Fruit fly (Drosophila melanogaster) whole organism, embryonic: ENCODE measurements around the gene asl.
A peak's percentile ranks its signal among the peaks of the same experiment; 100 is the strongest.

Experiments
- ATbp ChIP-seq: fragments of 200-800 bp; sonication (Bioruptor generic); optimal IDR thresholded peaks from 2 replicates; lab custom pipeline; 2017; ENCODE audit warnings: missing biosample characterization, mild to moderate bottlenecking, missing genetic modification characterization, missing genetic modification reagents
- Aef1 ChIP-seq: fragments of 200-800 bp; sonication (Bioruptor generic); IDR thresholded peaks from 3 replicates; pipeline ENCODE4 v1.3.6; 2022; ENCODE audit warnings: missing biosample characterization, missing genetic modification characterization
- Atf-2 ChIP-seq: fragments of 200-800 bp; sonication (Bioruptor generic); optimal IDR thresholded peaks from 2 replicates; lab custom pipeline; 2016; ENCODE audit warnings: missing biosample characterization, missing genetic modification characterization
- C15 ChIP-seq: fragments of 200-800 bp; sonication (Bioruptor generic); IDR thresholded peaks from 3 replicates; pipeline ENCODE4 v1.3.6; 2022; ENCODE audit warnings: missing biosample characterization, missing genetic modification characterization
- CG10431 ChIP-seq: fragments of 200-800 bp; sonication (Bioruptor generic); optimal IDR thresholded peaks from 3 replicates; lab custom pipeline; 2018; ENCODE audit warnings: missing biosample characterization, mild to moderate bottlenecking, missing genetic modification characterization
- CG12155 ChIP-seq: fragments of 200-800 bp; sonication (Bioruptor generic); optimal IDR thresholded peaks from 3 replicates; lab custom pipeline; 2016; ENCODE audit warnings: missing biosample characterization, missing genetic modification characterization
- CG13624 ChIP-seq: fragments of 200-800 bp; sonication (Bioruptor generic); optimal IDR thresholded peaks from 2 replicates; lab custom pipeline; 2016; ENCODE audit warnings: missing biosample characterization, missing genetic modification characterization
- CG14050 ChIP-seq: fragments of 200-800 bp; sonication (Bioruptor generic); IDR thresholded peaks from 3 replicates; pipeline ENCODE4 v1.3.6; 2022; ENCODE audit warnings: missing biosample characterization, missing genetic modification characterization
- CG17612 ChIP-seq: fragments of 200-800 bp; sonication (Bioruptor generic); IDR thresholded peaks from 2 replicates; pipeline ENCODE4 v1.3.6; 2022; ENCODE audit warnings: missing biosample characterization, missing genetic modification characterization
- CG2120 ChIP-seq: fragments of 200-800 bp; sonication (Bioruptor generic); optimal IDR thresholded peaks from 3 replicates; lab custom pipeline; 2016; ENCODE audit warnings: missing biosample characterization, missing genetic modification characterization
- CG6765 ChIP-seq: fragments of 200-800 bp; sonication (Bioruptor generic); optimal IDR thresholded peaks from 3 replicates; lab custom pipeline; 2017; ENCODE audit warnings: missing biosample characterization, mild to moderate bottlenecking, missing genetic modification characterization
- CG7271 ChIP-seq: fragments of 200-800 bp; sonication (Bioruptor generic); optimal IDR thresholded peaks from 2 replicates; lab custom pipeline; 2018; ENCODE audit warnings: missing biosample characterization, mild to moderate bottlenecking, missing genetic modification characterization, moderate library complexity
- CG7928 ChIP-seq: fragments of 200-800 bp; sonication (Bioruptor generic); optimal IDR thresholded peaks from 2 replicates; lab custom pipeline; 2017; ENCODE audit warnings: missing biosample characterization, mild to moderate bottlenecking, missing genetic modification characterization
- CG8290 ChIP-seq, 3 experiments: fragments of 200-800 bp; sonication (Bioruptor generic); optimal IDR thresholded peaks; 2 replicates each; lab custom pipeline; 2016 to 2019; ENCODE audit warnings: missing biosample characterization in 3 of 3, missing genetic modification characterization in 3 of 3, mild to moderate bottlenecking in 2 of 3, moderate library complexity in 1 of 3
- CG8388 ChIP-seq: fragments of 200-800 bp; sonication (Bioruptor generic); optimal IDR thresholded peaks from 2 replicates; lab custom pipeline; 2019; ENCODE audit warnings: missing biosample characterization, mild to moderate bottlenecking, missing genetic modification characterization, moderate library complexity
- CG8765 ChIP-seq: fragments of 200-800 bp; sonication (Bioruptor generic); IDR thresholded peaks from 2 replicates; pipeline ENCODE4 v1.3.6; 2022; ENCODE audit warnings: missing biosample characterization, missing genetic modification characterization
- CHES-1-like ChIP-seq: fragments of 200-800 bp; sonication (Bioruptor generic); optimal IDR thresholded peaks from 2 replicates; lab custom pipeline; 2016; ENCODE audit warnings: missing biosample characterization, missing genetic modification characterization
- D ChIP-seq, 2 experiments: fragments of 200-800 bp in 1 of 2; fragments of >200 bp in 1 of 2; sonication (Bioruptor generic) in 1 of 2; optimal IDR thresholded peaks; 2 replicates in 1 of 2; 3 replicates in 1 of 2; lab custom pipeline; 2017; ENCODE audit warnings: mild to moderate bottlenecking in 1 of 2, missing biosample characterization in 1 of 2, missing genetic modification characterization in 1 of 2, missing genetic modification reagents in 1 of 2
- Dp ChIP-seq: fragments of 200-800 bp; sonication (Bioruptor generic); optimal IDR thresholded peaks from 2 replicates; lab custom pipeline; 2018; ENCODE audit warnings: missing biosample characterization, mild to moderate bottlenecking, missing genetic modification characterization, moderate library complexity
- Elba2 ChIP-seq: fragments of 200-800 bp; sonication (Bioruptor generic); optimal IDR thresholded peaks from 3 replicates; lab custom pipeline; 2016; ENCODE audit warnings: missing biosample characterization, missing genetic modification characterization
- H15 ChIP-seq: fragments of 200-800 bp; sonication (Bioruptor generic); IDR thresholded peaks from 3 replicates; pipeline ENCODE4 v1.3.6; 2022; ENCODE audit warnings: missing biosample characterization, missing genetic modification characterization
- Hsf ChIP-seq: fragments of 200-800 bp; sonication (Bioruptor generic); optimal IDR thresholded peaks from 3 replicates; lab custom pipeline; 2016; ENCODE audit warnings: missing biosample characterization, missing genetic modification characterization
- MTF-1 ChIP-seq: fragments of 200-800 bp; sonication (Bioruptor generic); optimal IDR thresholded peaks from 2 replicates; lab custom pipeline; 2018; ENCODE audit warnings: missing biosample characterization, mild to moderate bottlenecking, missing genetic modification characterization, borderline replicate concordance
- Med ChIP-seq: fragments of 200-800 bp; sonication (Bioruptor generic); peaks from one replicate; lab custom pipeline; 2016; ENCODE audit warnings: missing biosample characterization, missing genetic modification characterization, mild to moderate bottlenecking, inconsistent platforms, moderate library complexity
- NC2α ChIP-seq: fragments of 200-800 bp; sonication (Bioruptor generic); optimal IDR thresholded peaks from 2 replicates; lab custom pipeline; 2016; ENCODE audit warnings: missing biosample characterization, missing genetic modification characterization
- Xbp1 ChIP-seq: fragments of 200-800 bp; sonication (Bioruptor generic); optimal IDR thresholded peaks from 3 replicates; lab custom pipeline; 2016; ENCODE audit warnings: missing biosample characterization, mild to moderate bottlenecking, missing genetic modification characterization
- YL-1 ChIP-seq: fragments of 200-800 bp; sonication (Bioruptor generic); optimal IDR thresholded peaks from 3 replicates; lab custom pipeline; 2017; ENCODE audit warnings: missing biosample characterization, mild to moderate bottlenecking, missing genetic modification characterization
- ac ChIP-seq: fragments of 200-800 bp; sonication (Bioruptor generic); optimal IDR thresholded peaks from 3 replicates; lab custom pipeline; 2017; ENCODE audit warnings: missing biosample characterization, mild to moderate bottlenecking, missing genetic modification characterization
- ato ChIP-seq: fragments of 200-800 bp; sonication (Bioruptor generic); IDR thresholded peaks from 2 replicates; pipeline ENCODE4 v1.3.6; 2022; ENCODE audit warnings: missing biosample characterization, missing genetic modification characterization; ENCODE audit not compliant: partially characterized antibody
- btn ChIP-seq: fragments of 200-800 bp; sonication (Bioruptor generic); optimal IDR thresholded peaks from 2 replicates; lab custom pipeline; 2016; ENCODE audit warnings: missing biosample characterization, missing genetic modification characterization
- caup ChIP-seq: fragments of 200-800 bp; sonication (Bioruptor generic); optimal IDR thresholded peaks from 3 replicates; lab custom pipeline; 2017; ENCODE audit warnings: missing biosample characterization, mild to moderate bottlenecking, missing genetic modification characterization, moderate library complexity; ENCODE audit not compliant: severe bottlenecking
- chm ChIP-seq: fragments of 200-800 bp; sonication (Bioruptor generic); IDR thresholded peaks from 2 replicates; pipeline ENCODE4 v1.3.6; 2022; ENCODE audit warnings: missing biosample characterization, missing genetic modification characterization
- da ChIP-seq: fragments of 200-800 bp; sonication (Bioruptor generic); optimal IDR thresholded peaks from 2 replicates; lab custom pipeline; 2016; ENCODE audit warnings: missing biosample characterization, missing genetic modification characterization
- emc ChIP-seq: fragments of 200-800 bp; sonication (Bioruptor generic); optimal IDR thresholded peaks from 2 replicates; lab custom pipeline; 2016; ENCODE audit warnings: missing biosample characterization, missing genetic modification characterization
- eve ChIP-seq, 2 experiments: fragments of >200 bp; optimal IDR thresholded peaks; 2 replicates each; lab custom pipeline; 2017; ENCODE audit warnings: missing biosample characterization in 2 of 2, missing genetic modification characterization in 2 of 2
- hbn ChIP-seq: fragments of 200-800 bp; sonication (Bioruptor generic); IDR thresholded peaks from 2 replicates; pipeline ENCODE4 v1.3.6; 2022; ENCODE audit warnings: missing biosample characterization, missing genetic modification characterization; ENCODE audit not compliant: partially characterized antibody
- kay ChIP-seq: fragments of 200-800 bp; sonication (Bioruptor generic); optimal IDR thresholded peaks from 2 replicates; lab custom pipeline; 2016; ENCODE audit warnings: missing biosample characterization, missing genetic modification characterization
- luna ChIP-seq: fragments of 200-800 bp; sonication (Bioruptor generic); optimal IDR thresholded peaks from 2 replicates; lab custom pipeline; 2016; ENCODE audit warnings: missing biosample characterization, missing genetic modification characterization
- mam ChIP-seq: fragments of 200-800 bp; sonication (Bioruptor generic); optimal IDR thresholded peaks from 3 replicates; lab custom pipeline; 2016; ENCODE audit warnings: missing biosample characterization, missing genetic modification characterization
- onecut ChIP-seq: fragments of 200-800 bp; sonication (Bioruptor generic); IDR thresholded peaks from 2 replicates; pipeline ENCODE4 v1.3.6; 2022; ENCODE audit warnings: missing biosample characterization, missing genetic modification characterization
- pb ChIP-seq: fragments of 200-800 bp; sonication (Bioruptor generic); optimal IDR thresholded peaks from 3 replicates; lab custom pipeline; 2016; ENCODE audit warnings: missing biosample characterization, missing genetic modification characterization
- pfk ChIP-seq: fragments of 200-800 bp; sonication (Bioruptor generic); optimal IDR thresholded peaks from 2 replicates; lab custom pipeline; 2018; ENCODE audit warnings: missing biosample characterization, mild to moderate bottlenecking, missing genetic modification characterization, moderate library complexity
- rib ChIP-seq: fragments of 200-800 bp; sonication (Bioruptor generic); IDR thresholded peaks from 2 replicates; pipeline ENCODE4 v1.3.6; 2022; ENCODE audit warnings: missing biosample characterization, missing genetic modification characterization
- ro ChIP-seq: fragments of 200-800 bp; sonication (Bioruptor generic); IDR thresholded peaks from 2 replicates; pipeline ENCODE4 v1.3.6; 2022; ENCODE audit warnings: missing biosample characterization, missing genetic modification characterization
- run ChIP-seq: fragments of 200-800 bp; sonication (Bioruptor generic); optimal IDR thresholded peaks from 3 replicates; lab custom pipeline; 2018; ENCODE audit warnings: missing biosample characterization, mild to moderate bottlenecking, missing genetic modification characterization
- shn ChIP-seq: fragments of 200-800 bp; sonication (Bioruptor generic); optimal IDR thresholded peaks from 3 replicates; lab custom pipeline; 2016; ENCODE audit warnings: missing biosample characterization, missing genetic modification characterization
- slp2 ChIP-seq: fragments of 200-800 bp; sonication (Bioruptor generic); optimal IDR thresholded peaks from 2 replicates; lab custom pipeline; 2016; ENCODE audit warnings: missing biosample characterization, missing genetic modification characterization
- sqz ChIP-seq: fragments of 200-800 bp; sonication (Bioruptor generic); optimal IDR thresholded peaks from 3 replicates; lab custom pipeline; 2018; ENCODE audit warnings: missing biosample characterization, mild to moderate bottlenecking, missing genetic modification characterization
- tio ChIP-seq: fragments of 200-800 bp; sonication (Bioruptor generic); optimal IDR thresholded peaks from 2 replicates; lab custom pipeline; 2017; ENCODE audit warnings: missing biosample characterization, missing genetic modification characterization, inconsistent platforms
- zfh2 ChIP-seq: fragments of 200-800 bp; sonication (Bioruptor generic); optimal IDR thresholded peaks from 2 replicates; lab custom pipeline; 2016; ENCODE audit warnings: missing biosample characterization, missing genetic modification characterization

Gene asl

dm6 chr3R:5600361-5601043, 5.8 kb downstream of the asl start (continued):
- TF ChIP-seq onecut (GFP tag; lab: Robert Waterston, UW) (peak; percentile 16; the same call in 1 of the 2 replicates), CG8765 (GFP tag; lab: Robert Waterston, UW) (no peak), CG6765 (no peak), CG2120 (no peak), run (tag; lab: Kevin White, UChicago) (no peak), Aef1 (no peak), ac (GFP tag; lab: Kevin White, UChicago) (no peak), CG14050 (no peak), CG17612 (GFP tag; lab: Robert Waterston, UW) (no peak), Hsf (GFP tag; lab: Kevin White, UChicago) (no peak), NC2α (GFP tag; lab: Kevin White, UChicago) (no peak), pb (GFP tag; lab: Kevin White, UChicago) (peak; percentile 5), CG8388 (GFP tag; lab: Kevin White, UChicago) (no peak), shn (GFP tag; lab: Kevin White, UChicago) (no peak), ato (GFP tag; lab: Robert Waterston, UW) (no peak), btn (GFP tag; lab: Kevin White, UChicago) (no peak), CHES-1-like (peak; percentile 1), rib (GFP tag; lab: Robert Waterston, UW) (no peak), slp2 (GFP tag; lab: Kevin White, UChicago) (no peak), mam (GFP tag; lab: Kevin White, UChicago) (no peak), hbn (GFP tag; lab: Robert Waterston, UW) (no peak), tio (GFP tag; lab: Kevin White, UChicago) (no peak), da (no peak), CG8290 (GFP tag; optimal IDR thresholded peaks at IDR 0.05; lab: Kevin White, UChicago) (no peak), CG8290 (tag; optimal IDR thresholded peaks at IDR 0.05; lab: Kevin White, UChicago) (peak in 1 of 2 experiments; percentile 75), CG7271 (no peak), CG7928 (GFP tag; lab: Kevin White, UChicago) (no peak), CG13624 (GFP tag; lab: Kevin White, UChicago) (no peak), eve (GFP tag; optimal IDR thresholded peaks at IDR 0.05; lab: Kevin White, UChicago) (no peak), YL-1 (GFP tag; lab: Kevin White, UChicago) (peak; percentile 84), pfk (GFP tag; lab: Kevin White, UChicago) (peak; percentile 92), CG10431 (GFP tag; lab: Kevin White, UChicago) (peak; percentile 89), sqz (GFP tag; lab: Kevin White, UChicago) (peak; percentile 25), chm (no peak), zfh2 (GFP tag; lab: Kevin White, UChicago) (no peak), kay (peak; percentile 37), MTF-1 (GFP tag; lab: Kevin White, UChicago) (peak; percentile 21), Xbp1 (peak; percentile 1), caup (peak; percentile 39), emc (GFP tag; lab: Kevin White, UChicago) (no peak), Dp (GFP tag; lab: Kevin White, UChicago) (no peak), ATbp (GFP tag; lab: Kevin White, UChicago) (no peak), C15 (GFP tag; lab: Robert Waterston, UW) (no peak), D (optimal IDR thresholded peaks at IDR 0.05; lab: Kevin White, UChicago) (peak; percentile 65), D (GFP tag; optimal IDR thresholded peaks at IDR 0.05; lab: Kevin White, UChicago) (no peak), H15 (GFP tag; lab: Robert Waterston, UW) (no peak), Med (GFP tag; lab: Kevin White, UChicago) (peak; percentile 84), Atf-2 (GFP tag; lab: Kevin White, UChicago) (no peak), CG12155 (GFP tag; lab: Kevin White, UChicago) (no peak), luna (peak; percentile 13), ro (no peak), Elba2 (GFP tag; lab: Kevin White, UChicago) (no peak)
